Worm (Caenorhabditis elegans) whole organism, midembryonic: ENCODE measurements around the gene T05A7.13.

Source experiments
- T22C8.4 ChIP-seq: fragments of 200-800 bp; sonication (Bioruptor generic); IDR thresholded peaks from 2 replicates; pipeline ENCODE4 v1.3.6; 2022; ENCODE audit warnings: missing genetic modification characterization, missing compliant biosample characterization
- flt-1 ChIP-seq: fragments of 200-800 bp; sonication (Bioruptor generic); IDR thresholded peaks from 2 replicates; pipeline ENCODE4 v1.3.6; 2022; ENCODE audit warnings: missing genetic modification characterization, missing compliant biosample characterization
- med-1 ChIP-seq: sonication (generic microtip); optimal IDR thresholded peaks from 2 replicates; lab custom pipeline; 2017; ENCODE audit warnings: missing genetic modification characterization, mild to moderate bottlenecking, missing compliant biosample characterization, antibody characterized with exemption, missing genetic modification reagents; ENCODE audit not compliant: insufficient read depth
- ref-1 ChIP-seq: fragments of 200-800 bp; sonication (Bioruptor generic); conservative IDR thresholded peaks from 2 replicates; pipeline ENCODE4 v1.3.6; 2022; ENCODE audit warnings: missing genetic modification reagents, missing genetic modification characterization, missing compliant biosample characterization
- ztf-23 ChIP-seq: fragments of 200-800 bp; sonication (Bioruptor generic); IDR thresholded peaks from 2 replicates; pipeline ENCODE4 v1.3.6; 2022; ENCODE audit warnings: missing genetic modification reagents, missing genetic modification characterization, missing compliant biosample characterization
- ztf-29 ChIP-seq: fragments of 200-800 bp; sonication (Bioruptor generic); IDR thresholded peaks from 2 replicates; pipeline ENCODE4 v1.3.6; 2022; ENCODE audit warnings: missing genetic modification reagents, missing genetic modification characterization, missing compliant biosample characterization

DNA sequence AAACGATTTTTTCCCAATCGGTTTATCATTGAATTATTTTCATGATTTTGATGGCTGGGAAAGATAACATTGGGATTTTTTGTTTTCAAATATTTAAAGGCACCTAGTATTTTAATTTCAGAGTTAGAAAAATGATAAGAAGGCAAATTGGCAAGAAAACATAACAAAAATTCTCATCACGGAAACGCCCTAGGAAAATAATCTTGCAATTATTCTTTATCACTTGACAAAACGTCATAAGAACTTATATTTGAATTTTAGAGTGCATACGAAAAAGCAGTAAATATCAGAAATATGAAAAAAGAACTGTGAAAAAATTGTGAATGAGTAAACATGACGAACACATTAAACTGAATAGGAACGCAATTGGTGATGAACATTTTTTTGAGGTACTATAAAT, 3.8 kb downstream of the T05A7.13 start:
- TF ChIP-seq ztf-29 (GFP tag; lab: Robert Waterston, UW) (no peak), flt-1 (no peak), T22C8.4 (GFP tag; lab: Robert Waterston, UW) (no peak), med-1 (GFP tag; lab: Kevin White, UChicago) (no peak), ztf-23 (GFP tag; lab: Robert Waterston, UW) (no peak), ref-1 (GFP tag; lab: Robert Waterston, UW) (no peak)
